Worm (Caenorhabditis elegans) whole organism, L2 larva: Measurements from ENCODE around the gene Y14H12B.1.

Source experiments
- ceh-82 ChIP-seq: fragments of 150-350 bp; optimal IDR thresholded peaks from 2 replicates; lab custom pipeline; 2014; ENCODE audit warnings: missing biosample characterization, missing genetic modification characterization
- lin-13 ChIP-seq: fragments of 150-350 bp; optimal IDR thresholded peaks from 2 replicates; lab custom pipeline; 2014; ENCODE audit warnings: missing biosample characterization, missing genetic modification reagents, missing genetic modification characterization
- lsy-2 ChIP-seq, 2 experiments: fragments of 150-350 bp in 1 of 2; sonication (generic microtip) in 1 of 2; optimal IDR thresholded peaks; 2 replicates each; lab custom pipeline; 2014 to 2017; ENCODE audit warnings: missing biosample characterization in 2 of 2, missing genetic modification characterization in 2 of 2
- mdl-1 ChIP-seq, 2 experiments: fragments of 150-350 bp in 1 of 2; sonication (generic microtip) in 1 of 2; optimal IDR thresholded peaks; 2 replicates each; lab custom pipeline; 2017; ENCODE audit warnings: missing biosample characterization in 2 of 2, missing genetic modification characterization in 2 of 2
- nhr-11 ChIP-seq: fragments of 150-350 bp; optimal IDR thresholded peaks from 2 replicates; lab custom pipeline; 2014; ENCODE audit warnings: missing biosample characterization, missing genetic modification characterization
- nhr-237 ChIP-seq: fragments of 150-350 bp; optimal IDR thresholded peaks from 2 replicates; lab custom pipeline; 2014; ENCODE audit warnings: missing biosample characterization, missing genetic modification characterization
- nhr-6 ChIP-seq: fragments of 150-350 bp; optimal IDR thresholded peaks from 2 replicates; lab custom pipeline; 2014; ENCODE audit warnings: missing biosample characterization, missing genetic modification characterization
- unc-62 ChIP-seq: fragments of 150-350 bp; optimal IDR thresholded peaks from 2 replicates; lab custom pipeline; 2014; ENCODE audit warnings: missing biosample characterization, missing genetic modification reagents, missing genetic modification characterization
- zag-1 ChIP-seq: fragments of 150-350 bp; optimal IDR thresholded peaks from 2 replicates; lab custom pipeline; 2014; ENCODE audit warnings: missing biosample characterization, missing genetic modification characterization

DNA sequence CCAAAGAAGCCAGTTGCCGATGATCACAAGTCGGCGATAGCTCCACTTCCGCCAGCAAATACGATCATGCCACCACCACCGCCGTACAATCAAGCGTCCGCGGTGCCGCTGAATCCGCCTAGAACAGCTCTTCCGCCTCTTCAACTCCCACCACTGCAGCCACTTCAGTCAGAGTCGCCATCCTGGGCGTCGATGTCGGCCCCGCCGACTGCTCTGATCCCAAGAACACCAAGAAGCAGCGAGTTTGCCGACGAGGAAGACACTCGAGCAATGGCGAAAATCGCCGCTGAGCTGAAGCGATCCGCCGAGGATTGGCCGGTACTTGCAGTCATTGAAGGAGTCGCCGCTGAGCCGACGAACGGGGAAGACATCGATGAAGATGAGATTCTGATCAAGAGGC, 33.8 kb downstream of the Y14H12B.1 start:
- no peak for TF ChIP-seq nhr-6 (tag; lab: Kevin White, UChicago)
- TF ChIP-seq nhr-237 (tag; lab: Kevin White, UChicago) = no peak
- TF ChIP-seq ceh-82 = no peak
- no peak for TF ChIP-seq zag-1 (tag; lab: Kevin White, UChicago)
- no peak for TF ChIP-seq lin-13
- TF ChIP-seq lsy-2 (tag; optimal IDR thresholded peaks at IDR 0.05; lab: Kevin White, UChicago) = no peak
- TF ChIP-seq mdl-1 (tag; optimal IDR thresholded peaks at IDR 0.05; lab: Kevin White, UChicago) = no peak
- TF ChIP-seq nhr-11 (tag; lab: Kevin White, UChicago) = no peak
- no peak for TF ChIP-seq unc-62 (GFP tag; lab: Kevin White, UChicago)
